Fruit fly (Drosophila melanogaster): ENCODE results near the gene CG45218.

The CG45218 gene

dm6 chr3R:15262710-15263672 lies 27.6 kb downstream of the CG45218 start, which contains the start of the genes eIF2gamma and Set (continued):
- no peak for TF ChIP-seq Dif (GFP tag; optimal IDR thresholded peaks at IDR 0.05; ENCODE audit: partially characterized antibody)
- TF ChIP-seq dl (GFP tag; optimal IDR thresholded peaks at IDR 0.05; ENCODE audit: insufficient read depth in 1 of 2, partially characterized antibody in 2 of 2), result no peak
- no peak for TF ChIP-seq sage (GFP tag; optimal IDR thresholded peaks at IDR 0.05)
- peak; percentile 14 for TF ChIP-seq psq (GFP tag; optimal IDR thresholded peaks at IDR 0.05)
- peak; percentile 42 for TF ChIP-seq ey (GFP tag; optimal IDR thresholded peaks at IDR 0.05)
- no peak for TF ChIP-seq Vsx2 (GFP tag; optimal IDR thresholded peaks at IDR 0.05; ENCODE audit: partially characterized antibody)
- TF ChIP-seq h (GFP tag; optimal IDR thresholded peaks at IDR 0.05), result no peak
- no peak for TF ChIP-seq usp (GFP tag; optimal IDR thresholded peaks at IDR 0.05)
- TF ChIP-seq Sp1 (GFP tag; optimal IDR thresholded peaks at IDR 0.05), result no peak
- no peak for TF ChIP-seq N (GFP tag; optimal IDR thresholded peaks at IDR 0.05)
- peak; percentile 25 for TF ChIP-seq jim (GFP tag; optimal IDR thresholded peaks at IDR 0.05)

dm6 chr3R:15250454-15250853 lies 40.1 kb downstream of the CG45218 start:
- peak; percentile 60 for TF ChIP-seq fru (GFP tag; optimal IDR thresholded peaks at IDR 0.05)
- no peak for TF ChIP-seq N (GFP tag; optimal IDR thresholded peaks at IDR 0.05)
- TF ChIP-seq Mio (GFP tag; optimal IDR thresholded peaks at IDR 0.05), result no peak
- peak; percentile 55 for TF ChIP-seq OdsH (GFP tag; optimal IDR thresholded peaks at IDR 0.05)
- no peak for TF ChIP-seq brk (GFP tag; optimal IDR thresholded peaks at IDR 0.05)
- TF ChIP-seq CrebA (GFP tag; optimal IDR thresholded peaks at IDR 0.05; ENCODE audit: borderline replicate concordance), result no peak
- no peak for TF ChIP-seq CG32264 (GFP tag; optimal IDR thresholded peaks at IDR 0.05)
- TF ChIP-seq sv (GFP tag; optimal IDR thresholded peaks at IDR 0.05), result peak; percentile 30
- peak; percentile 61 for TF ChIP-seq HLH106 (tag; optimal IDR thresholded peaks at IDR 0.05)
- TF ChIP-seq GATAd (GFP tag; optimal IDR thresholded peaks at IDR 0.05), result no peak
- TF ChIP-seq Hr83 (GFP tag; optimal IDR thresholded peaks at IDR 0.05; ENCODE audit: poor library complexity, severe bottlenecking), result no peak
- no peak for TF ChIP-seq Vsx2 (GFP tag; optimal IDR thresholded peaks at IDR 0.05; ENCODE audit: partially characterized antibody)
- TF ChIP-seq ey (GFP tag; optimal IDR thresholded peaks at IDR 0.05), result peak; percentile 37
- peak; percentile 11 for TF ChIP-seq Dif (GFP tag; optimal IDR thresholded peaks at IDR 0.05; ENCODE audit: partially characterized antibody)
- peak; percentile 61 for TF ChIP-seq psq (GFP tag; optimal IDR thresholded peaks at IDR 0.05)
- no peak for TF ChIP-seq Hnf4 (GFP tag; optimal IDR thresholded peaks at IDR 0.05)
- no peak for TF ChIP-seq dmrt93B (GFP tag; optimal IDR thresholded peaks at IDR 0.05)
- no peak for TF ChIP-seq usp (GFP tag; optimal IDR thresholded peaks at IDR 0.05)
- no peak for TF ChIP-seq woc (GFP tag; optimal IDR thresholded peaks at IDR 0.05)
- no peak for TF ChIP-seq Sp1 (GFP tag; optimal IDR thresholded peaks at IDR 0.05)
- peak; percentile 14 for TF ChIP-seq br (GFP tag; optimal IDR thresholded peaks at IDR 0.05)
- TF ChIP-seq CG9705 (GFP tag; optimal IDR thresholded peaks at IDR 0.05), result no peak

- TF ChIP-seq brk (GFP tag; optimal IDR thresholded peaks at IDR 0.05) (no peak), Dif (GFP tag; optimal IDR thresholded peaks at IDR 0.05; ENCODE audit: partially characterized antibody) (no peak), Mio (GFP tag; optimal IDR thresholded peaks at IDR 0.05) (no peak), foxo (GFP tag; optimal IDR thresholded peaks at IDR 0.05) (no peak), rgr (GFP tag; optimal IDR thresholded peaks at IDR 0.05) (no peak)
Observed at dm6 chr3R:15249735-15250134, 40.9 kb downstream of the CG45218 start, which contains the start of gene CG42404. TSS of gene CG42404 (plus strand) at chr3R:15250094.

- TF ChIP-seq Myc (optimal IDR thresholded peaks at IDR 0.05) (no peak), sv (GFP tag; optimal IDR thresholded peaks at IDR 0.05) (no peak), dl (GFP tag; optimal IDR thresholded peaks at IDR 0.05; ENCODE audit: insufficient read depth in 1 of 2, partially characterized antibody in 2 of 2) (no peak), br (GFP tag; optimal IDR thresholded peaks at IDR 0.05) (no peak), Hr78 (GFP tag; optimal IDR thresholded peaks at IDR 0.05) (no peak), CG9705 (GFP tag; optimal IDR thresholded peaks at IDR 0.05) (no peak), psq (GFP tag; optimal IDR thresholded peaks at IDR 0.05) (no peak), foxo (GFP tag; optimal IDR thresholded peaks at IDR 0.05) (no peak), Mio (GFP tag; optimal IDR thresholded peaks at IDR 0.05) (no peak)
Observed at dm6 chr3R:15249037-15249436, 41.6 kb downstream of the CG45218 start, which contains the start of gene Amt. TSS of gene Amt (minus strand) at chr3R:15249137.
